Worm (Caenorhabditis elegans) whole organism, mixed stage, embryonic: ENCODE measurements around the gene vab-1.

Source experiments
- bed-3 ChIP-seq: fragments of 200-800 bp; sonication (Bioruptor generic); optimal IDR thresholded peaks from 3 replicates; lab custom pipeline; 2018; ENCODE audit warnings: mild to moderate bottlenecking, missing genetic modification characterization, moderate library complexity, missing compliant biosample characterization
- ceh-39 ChIP-seq: fragments of 150-350 bp; optimal IDR thresholded peaks from 2 replicates; lab custom pipeline; 2014; ENCODE audit warnings: missing biosample characterization, missing genetic modification characterization
- ceh-43 ChIP-seq: fragments of 200-800 bp; sonication (Bioruptor generic); optimal IDR thresholded peaks from 2 replicates; lab custom pipeline; 2018; ENCODE audit warnings: mild to moderate bottlenecking, missing genetic modification characterization, moderate library complexity, missing compliant biosample characterization
- ceh-83 ChIP-seq: fragments of 200-800 bp; sonication (Bioruptor generic); optimal IDR thresholded peaks from 2 replicates; lab custom pipeline; 2018; ENCODE audit warnings: mild to moderate bottlenecking, missing genetic modification characterization, missing compliant biosample characterization
- cnd-1 ChIP-seq: fragments of 200-800 bp; sonication (Bioruptor generic); optimal IDR thresholded peaks from 2 replicates; lab custom pipeline; 2018; ENCODE audit warnings: mild to moderate bottlenecking, missing genetic modification characterization, missing compliant biosample characterization
- drap-1 ChIP-seq: fragments of 200-800 bp; sonication (Bioruptor generic); optimal IDR thresholded peaks from 3 replicates; lab custom pipeline; 2018; ENCODE audit warnings: mild to moderate bottlenecking, missing genetic modification characterization, missing compliant biosample characterization
- elt-1 ChIP-seq: sonication (generic microtip); optimal IDR thresholded peaks from 2 replicates; lab custom pipeline; 2017; ENCODE audit warnings: missing genetic modification characterization, mild to moderate bottlenecking, missing compliant biosample characterization, antibody characterized with exemption, moderate library complexity, borderline replicate concordance; ENCODE audit not compliant: insufficient read depth
- flh-1 ChIP-seq: fragments of 200-800 bp; sonication (Bioruptor generic); optimal IDR thresholded peaks from 2 replicates; lab custom pipeline; 2018; ENCODE audit warnings: mild to moderate bottlenecking, missing genetic modification characterization, moderate library complexity, missing compliant biosample characterization
- ham-2 ChIP-seq: fragments of 200-800 bp; sonication (Bioruptor generic); optimal IDR thresholded peaks from 2 replicates; lab custom pipeline; 2018; ENCODE audit warnings: mild to moderate bottlenecking, missing genetic modification characterization, missing compliant biosample characterization
- hlh-1 ChIP-seq: fragments of 150-350 bp; optimal IDR thresholded peaks from 2 replicates; lab custom pipeline; 2014; ENCODE audit warnings: missing biosample characterization, missing genetic modification reagents, missing genetic modification characterization
- lin-13 ChIP-seq: fragments of 150-350 bp; optimal IDR thresholded peaks from 2 replicates; lab custom pipeline; 2014; ENCODE audit warnings: missing biosample characterization, missing genetic modification characterization
- lin-32 ChIP-seq: fragments of 200-800 bp; sonication (Bioruptor generic); optimal IDR thresholded peaks from 2 replicates; lab custom pipeline; 2018; ENCODE audit warnings: mild to moderate bottlenecking, missing genetic modification characterization, missing compliant biosample characterization
- lsy-2 ChIP-seq: fragments of 150-350 bp; optimal IDR thresholded peaks from 2 replicates; lab custom pipeline; 2014; ENCODE audit warnings: missing biosample characterization, missing genetic modification characterization
- mab-5 ChIP-seq: fragments of 150-350 bp; optimal IDR thresholded peaks from 2 replicates; lab custom pipeline; 2014; ENCODE audit warnings: missing biosample characterization, missing genetic modification characterization
- mep-1 ChIP-seq: fragments of 150-350 bp; optimal IDR thresholded peaks from 2 replicates; lab custom pipeline; 2017; ENCODE audit warnings: missing biosample characterization, missing genetic modification reagents, missing genetic modification characterization, inconsistent platforms
- mls-2 ChIP-seq: sonication (generic microtip); optimal IDR thresholded peaks from 2 replicates; lab custom pipeline; 2016; ENCODE audit warnings: mild to moderate bottlenecking, missing genetic modification characterization, moderate library complexity, missing compliant biosample characterization
- nhr-2 ChIP-seq: fragments of 150-350 bp; optimal IDR thresholded peaks from 2 replicates; lab custom pipeline; 2014; ENCODE audit warnings: missing biosample characterization, missing genetic modification characterization
- nhr-76 ChIP-seq: sonication (generic microtip); optimal IDR thresholded peaks from 2 replicates; lab custom pipeline; 2017; ENCODE audit warnings: missing biosample characterization, missing genetic modification characterization
- pha-4 ChIP-seq: fragments of 150-350 bp; optimal IDR thresholded peaks from 2 replicates; lab custom pipeline; 2018; ENCODE audit warnings: missing biosample characterization, missing genetic modification reagents, missing genetic modification characterization
- sem-2 ChIP-seq: fragments of 200-800 bp; sonication (Bioruptor generic); optimal IDR thresholded peaks from 2 replicates; lab custom pipeline; 2018; ENCODE audit warnings: mild to moderate bottlenecking, missing genetic modification characterization, missing compliant biosample characterization
- sptf-1 ChIP-seq: sonication (generic microtip); optimal IDR thresholded peaks from 2 replicates; lab custom pipeline; 2017; ENCODE audit warnings: mild to moderate bottlenecking, missing genetic modification characterization, moderate library complexity, missing compliant biosample characterization
- tbx-8 ChIP-seq: fragments of 200-800 bp; sonication (Bioruptor generic); optimal IDR thresholded peaks from 2 replicates; lab custom pipeline; 2018; ENCODE audit warnings: mild to moderate bottlenecking, missing genetic modification characterization, moderate library complexity, missing compliant biosample characterization
- unc-120 ChIP-seq: sonication (generic microtip); optimal IDR thresholded peaks from 2 replicates; lab custom pipeline; 2017; ENCODE audit warnings: missing genetic modification characterization, missing compliant biosample characterization; ENCODE audit not compliant: poor library complexity, severe bottlenecking
- unc-39 ChIP-seq: fragments of 150-350 bp; optimal IDR thresholded peaks from 2 replicates; lab custom pipeline; 2014; ENCODE audit warnings: missing biosample characterization, missing genetic modification characterization
- unc-62 ChIP-seq: fragments of 150-350 bp; optimal IDR thresholded peaks from 2 replicates; lab custom pipeline; 2014; ENCODE audit warnings: missing biosample characterization, missing genetic modification reagents, missing genetic modification characterization
- zip-8 ChIP-seq: fragments of 150-350 bp; optimal IDR thresholded peaks from 2 replicates; lab custom pipeline; 2014; ENCODE audit warnings: missing biosample characterization, missing genetic modification characterization
- ztf-11 ChIP-seq: fragments of 150-350 bp; optimal IDR thresholded peaks from 2 replicates; lab custom pipeline; 2014; ENCODE audit warnings: missing biosample characterization, missing genetic modification characterization

vab-1 gene

DNA sequence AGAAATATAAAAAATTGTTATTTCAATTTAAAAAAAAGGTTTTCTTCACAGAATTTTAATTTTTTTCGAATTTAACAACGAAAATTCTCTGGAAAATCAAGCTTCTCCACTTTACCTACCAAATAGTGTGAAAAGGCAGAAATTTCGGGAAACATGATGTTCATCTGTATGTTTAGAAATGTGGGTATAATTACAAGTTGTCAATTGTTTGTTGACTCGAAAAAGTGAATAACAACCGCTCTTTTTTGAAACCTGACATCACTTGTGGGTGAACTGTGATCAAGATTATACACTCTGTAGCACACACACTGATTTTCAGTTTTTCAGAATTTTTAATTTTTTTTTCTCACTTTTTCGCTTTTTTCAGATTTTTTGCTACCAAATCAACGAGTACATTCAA, 28.0 kb downstream of the vab-1 start:
- TF ChIP-seq unc-120, result no peak
- TF ChIP-seq ztf-11 (tag; lab: Kevin White, UChicago), result no peak
- TF ChIP-seq bed-3 (GFP tag; lab: Kevin White, UChicago), result no peak
- TF ChIP-seq tbx-8 (GFP tag; lab: Kevin White, UChicago), result no peak
- TF ChIP-seq, all 35 proteins: peak for 0

DNA sequence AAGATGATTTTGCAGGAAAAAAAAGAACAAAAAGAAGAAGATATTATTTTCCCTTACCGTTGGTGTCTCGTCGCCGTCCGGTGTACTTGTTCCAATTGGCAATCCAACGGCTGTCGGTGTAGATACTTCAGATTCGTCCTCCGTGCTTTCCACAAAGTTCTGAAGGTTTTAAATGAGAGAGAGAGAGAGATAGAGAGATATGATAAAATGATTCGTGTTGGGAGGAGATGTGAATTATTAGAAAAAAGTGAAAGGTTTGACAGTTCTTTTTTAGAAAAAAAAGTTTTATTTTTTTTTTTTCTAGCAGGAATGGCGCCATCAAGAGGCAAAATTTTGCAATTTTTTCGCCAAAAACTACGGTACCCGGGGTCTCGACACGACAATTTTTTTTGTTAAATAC, 28.5 kb downstream of the vab-1 start:
- no peak for TF ChIP-seq tbx-8 (GFP tag; lab: Kevin White, UChicago)
- no peak for TF ChIP-seq elt-1
- TF ChIP-seq mep-1 (tag; lab: Kevin White, UChicago), result no peak
- TF ChIP-seq ztf-11 (tag; lab: Kevin White, UChicago), result no peak

DNA sequence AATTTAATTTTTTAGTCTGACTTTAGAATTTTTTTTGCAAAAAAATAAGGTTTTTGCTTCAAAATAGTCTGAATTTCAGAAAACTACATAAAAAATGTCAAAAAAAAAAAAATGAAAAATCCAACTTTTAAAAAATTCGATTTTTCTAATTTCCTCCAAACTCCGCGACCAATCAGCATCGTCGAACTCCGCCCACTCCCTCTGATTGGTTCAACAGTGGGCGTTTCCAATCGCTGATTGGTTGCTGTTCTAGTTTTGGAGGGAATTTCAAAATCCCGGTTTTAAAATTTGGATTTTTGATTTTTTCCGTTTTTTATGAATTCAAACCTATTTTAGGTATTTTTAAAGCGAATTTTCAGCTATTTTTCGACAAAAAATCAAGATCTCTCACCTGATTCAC, 29.0 kb downstream of the vab-1 start:
- TF ChIP-seq ceh-43 (GFP tag; lab: Kevin White, UChicago) (no peak), ceh-83 (no peak), zip-8 (no peak), cnd-1 (tag; lab: Kevin White, UChicago) (no peak), elt-1 (no peak)
- TF ChIP-seq, all 35 proteins: peak for 0

DNA sequence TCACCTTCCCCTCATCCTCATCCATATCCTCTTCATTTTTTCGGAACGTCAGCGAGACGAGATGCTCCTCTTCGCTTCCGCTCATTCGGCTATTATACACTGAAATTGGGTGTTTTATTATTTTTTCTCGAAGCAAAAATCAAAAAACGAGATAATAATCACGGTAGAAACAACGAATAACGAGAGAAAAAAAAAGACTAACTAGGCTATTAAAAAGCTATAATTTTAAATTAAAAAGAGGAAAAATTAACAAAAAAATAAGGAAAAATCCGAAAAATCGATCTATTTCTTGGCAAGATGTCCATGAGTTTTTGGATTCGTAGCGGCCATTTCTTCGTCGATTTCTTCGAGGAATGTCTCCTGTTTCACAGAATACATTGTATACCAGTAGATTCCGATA, 29.5 kb downstream of the vab-1 start, which contains the start of gene ipla-1:
Gene ipla-1, minus strand, starts transcription at position 101 of the 400 bp plus-strand sequence.
- no peak for TF ChIP-seq mls-2 (tag; lab: Kevin White, UChicago)
- no peak for TF ChIP-seq pha-4
- no peak for TF ChIP-seq lin-32 (GFP tag; lab: Kevin White, UChicago)

DNA sequence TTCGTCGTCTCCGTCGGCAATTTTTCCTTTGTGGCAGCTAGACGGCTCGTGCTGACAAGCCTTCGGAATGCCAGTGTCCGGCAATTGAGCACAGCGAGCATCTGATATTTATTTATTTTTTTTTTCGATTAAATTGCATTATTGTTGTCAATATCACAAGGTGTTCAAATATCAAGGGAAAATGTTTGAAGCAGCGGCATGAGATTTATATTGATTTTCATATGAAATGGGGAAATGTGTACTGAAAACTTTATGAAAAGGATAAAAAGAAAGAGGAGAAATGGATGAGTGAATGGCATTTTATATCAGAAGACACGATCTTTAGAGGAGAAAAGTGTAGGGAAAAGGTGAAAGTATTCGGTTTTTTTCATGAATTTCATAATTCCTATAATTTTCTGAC, 30.7 kb downstream of the vab-1 start, which contains the start of gene coa-3:
Gene coa-3, minus strand, starts transcription at position 101 of the 400 bp plus-strand sequence.
- TF ChIP-seq hlh-1 (tag; lab: Kevin White, UChicago) (no peak), ceh-39 (no peak), lin-32 (GFP tag; lab: Kevin White, UChicago) (no peak), mab-5 (tag; lab: Kevin White, UChicago) (no peak), nhr-76 (tag; lab: Kevin White, UChicago) (no peak), bed-3 (GFP tag; lab: Kevin White, UChicago) (no peak), drap-1 (GFP tag; lab: Kevin White, UChicago) (no peak), lin-13 (no peak), ceh-83 (no peak), sem-2 (no peak), elt-1 (no peak), tbx-8 (GFP tag; lab: Kevin White, UChicago) (no peak)
- TF ChIP-seq, all 35 proteins: peak for 0

DNA sequence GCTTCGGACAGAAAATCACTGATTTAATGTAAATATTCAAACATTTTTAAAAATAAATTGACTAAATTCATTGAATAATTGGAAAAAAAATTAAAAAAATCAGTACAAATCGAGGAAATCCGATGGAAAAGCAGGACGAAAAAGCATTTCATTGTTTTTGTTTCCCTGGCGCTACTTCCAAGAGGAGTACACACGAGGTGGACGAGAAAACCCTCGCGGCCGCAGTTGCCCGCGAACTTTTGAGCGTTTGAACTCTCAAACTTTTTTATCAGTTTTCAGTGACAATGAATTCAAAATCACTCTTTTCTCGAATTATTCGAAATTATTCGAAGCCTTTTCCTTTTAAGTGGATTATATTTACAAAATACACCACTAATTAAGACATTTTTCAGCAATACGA, 31.2 kb downstream of the vab-1 start, which contains the start of gene F35D11.4:
Gene F35D11.4, plus strand, starts transcription at position 393 of the 400 bp plus-strand sequence.
- TF ChIP-seq mep-1 (tag; lab: Kevin White, UChicago) (peak; percentile 17), sem-2 (no peak), hlh-1 (tag; lab: Kevin White, UChicago) (no peak), lin-32 (GFP tag; lab: Kevin White, UChicago) (no peak), unc-62 (GFP tag; lab: Kevin White, UChicago) (no peak), nhr-76 (tag; lab: Kevin White, UChicago) (no peak), elt-1 (no peak), lin-13 (peak; percentile 34), ceh-39 (no peak), drap-1 (GFP tag; lab: Kevin White, UChicago) (no peak), lsy-2 (tag; lab: Kevin White, UChicago) (peak; percentile 20), pha-4 (no peak), bed-3 (GFP tag; lab: Kevin White, UChicago) (no peak), zip-8 (no peak), sptf-1 (tag; lab: Kevin White, UChicago) (peak; percentile 43), flh-1 (GFP tag; lab: Kevin White, UChicago) (no peak), nhr-2 (tag; lab: Kevin White, UChicago) (no peak), ham-2 (no peak), tbx-8 (GFP tag; lab: Kevin White, UChicago) (no peak), unc-39 (no peak)

DNA sequence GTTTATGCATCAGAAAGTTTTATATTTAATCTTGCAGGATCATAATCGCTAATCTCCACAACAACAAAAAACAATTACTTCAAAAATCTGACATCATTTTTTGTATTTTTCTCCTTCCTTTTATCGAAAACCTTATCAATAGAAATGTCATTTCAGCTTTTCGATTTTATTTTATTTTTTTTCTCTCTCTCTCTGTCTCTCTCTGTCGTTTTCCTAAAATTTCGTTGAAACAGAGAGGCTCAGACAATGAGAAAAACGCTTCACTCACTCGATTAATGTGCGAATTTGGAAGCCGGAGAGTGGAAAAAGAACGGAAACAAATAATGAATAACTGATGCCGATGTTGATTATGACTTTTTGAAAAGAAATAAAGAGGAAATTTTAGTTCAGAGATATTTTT, 32.3 kb downstream of the vab-1 start:
- TF ChIP-seq ham-2, result no peak
- TF ChIP-seq ceh-43 (GFP tag; lab: Kevin White, UChicago), result no peak
